Fruit fly (Drosophila melanogaster): Measurements from ENCODE around the gene PolG1.
A peak's percentile ranks its signal among the peaks of the same experiment; 100 is the strongest.

DNA sequence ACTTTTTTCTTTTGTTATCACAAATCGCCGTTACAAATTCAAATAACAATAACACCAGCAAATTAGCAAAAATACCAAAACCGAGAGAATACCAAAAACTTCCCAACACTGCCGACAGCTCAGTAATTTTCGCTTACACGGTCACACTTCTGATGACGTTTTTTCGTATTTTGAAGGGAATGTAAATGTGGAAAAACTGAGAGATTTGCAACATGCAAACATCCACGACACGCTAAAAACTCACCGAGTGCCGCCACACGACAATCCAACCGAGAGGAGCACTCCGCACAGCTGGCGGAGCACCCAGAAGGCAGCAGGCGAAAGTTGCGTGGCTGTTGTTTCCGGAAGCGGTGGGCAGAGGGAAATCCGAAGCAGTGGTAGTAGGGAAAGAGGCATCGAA, 34.2 kb downstream of the PolG1 start, which contains the start of gene Sec71:
- TF ChIP-seq ovo (GFP tag; optimal IDR thresholded peaks at IDR 0.05) (no peak), CG7101 (tag; optimal IDR thresholded peaks at IDR 0.05) (peak; percentile 33), cnc (optimal IDR thresholded peaks at IDR 0.05) (no peak), Mnt (GFP tag; optimal IDR thresholded peaks at IDR 0.05) (no peak), CG12768 (GFP tag; optimal IDR thresholded peaks at IDR 0.05) (no peak), tj (GFP tag; optimal IDR thresholded peaks at IDR 0.05) (peak; percentile 37)
